Fruit fly (Drosophila melanogaster) Kc167 (cell line): ENCODE data around the gene CG2540.

Experiments
- Myc ChIP-seq: fragments of >200 bp; optimal IDR thresholded peaks from 2 replicates; lab custom pipeline; 2017; ENCODE audit warnings: missing external identifiers
- Sin3A ChIP-seq: fragments of >200 bp; optimal IDR thresholded peaks from 2 replicates; lab custom pipeline; 2018; ENCODE audit warnings: missing external identifiers
- h ChIP-seq: fragments of >200 bp; optimal IDR thresholded peaks from 3 replicates; lab custom pipeline; 2018; ENCODE audit warnings: missing external identifiers
- insv ChIP-seq: fragments of >200 bp; optimal IDR thresholded peaks from 3 replicates; lab custom pipeline; 2018; ENCODE audit warnings: missing external identifiers
- psq ChIP-seq: fragments of >200 bp; optimal IDR thresholded peaks from 2 replicates; lab custom pipeline; 2017; ENCODE audit warnings: missing external identifiers
- ttk ChIP-seq: sonication (Bioruptor generic); optimal IDR thresholded peaks from 2 replicates; lab custom pipeline; 2017; ENCODE audit warnings: missing external identifiers

CG2540 gene

dm6 chrX:12660030-12660630 is 30.5 kb downstream of the CG2540 start:
- no peak for TF ChIP-seq Myc (lab: Kevin White, UChicago)
- no peak for TF ChIP-seq psq
- no peak for TF ChIP-seq h
- no peak for TF ChIP-seq Sin3A (lab: Kevin White, UChicago)
- TF ChIP-seq insv (lab: Kevin White, UChicago), result no peak
- TF ChIP-seq ttk, result no peak

dm6 chrX:12661435-12661949 is 31.8 kb downstream of the CG2540 start:
- TF ChIP-seq h (no peak), psq (no peak), Myc (lab: Kevin White, UChicago) (no peak)

dm6 chrX:12662679-12663463 is 33.2 kb downstream of the CG2540 start:
- TF ChIP-seq ttk (no peak), h (no peak), psq (no peak), Myc (lab: Kevin White, UChicago) (no peak), Sin3A (lab: Kevin White, UChicago) (no peak), insv (lab: Kevin White, UChicago) (no peak)

DNA sequence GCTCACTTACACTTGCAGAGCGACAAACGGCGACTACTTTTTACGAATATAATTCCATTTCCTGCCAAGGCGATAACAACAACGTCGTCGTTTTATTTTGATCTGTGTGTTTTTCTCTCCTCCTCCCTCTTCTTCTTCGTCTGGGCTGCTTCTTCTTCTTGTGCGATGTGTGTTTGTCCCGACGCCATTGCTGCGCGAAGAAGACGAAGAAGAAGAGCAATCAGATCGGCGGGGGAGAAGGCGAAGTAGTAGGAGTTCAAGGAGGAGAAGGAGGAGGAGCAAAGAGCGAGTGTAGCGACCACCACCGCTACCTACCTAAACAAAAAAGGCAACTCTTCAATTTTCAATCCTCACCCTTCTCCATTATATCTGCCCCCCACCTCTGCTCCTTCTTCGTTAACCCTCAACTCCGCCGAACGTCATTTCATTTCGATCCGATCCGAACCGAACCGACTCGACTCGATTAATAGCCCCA is 33.8 kb downstream of the CG2540 start:
- TF ChIP-seq Sin3A (lab: Kevin White, UChicago) (no peak), h (no peak), Myc (lab: Kevin White, UChicago) (no peak), psq (no peak), ttk (no peak), insv (lab: Kevin White, UChicago) (no peak)

DNA sequence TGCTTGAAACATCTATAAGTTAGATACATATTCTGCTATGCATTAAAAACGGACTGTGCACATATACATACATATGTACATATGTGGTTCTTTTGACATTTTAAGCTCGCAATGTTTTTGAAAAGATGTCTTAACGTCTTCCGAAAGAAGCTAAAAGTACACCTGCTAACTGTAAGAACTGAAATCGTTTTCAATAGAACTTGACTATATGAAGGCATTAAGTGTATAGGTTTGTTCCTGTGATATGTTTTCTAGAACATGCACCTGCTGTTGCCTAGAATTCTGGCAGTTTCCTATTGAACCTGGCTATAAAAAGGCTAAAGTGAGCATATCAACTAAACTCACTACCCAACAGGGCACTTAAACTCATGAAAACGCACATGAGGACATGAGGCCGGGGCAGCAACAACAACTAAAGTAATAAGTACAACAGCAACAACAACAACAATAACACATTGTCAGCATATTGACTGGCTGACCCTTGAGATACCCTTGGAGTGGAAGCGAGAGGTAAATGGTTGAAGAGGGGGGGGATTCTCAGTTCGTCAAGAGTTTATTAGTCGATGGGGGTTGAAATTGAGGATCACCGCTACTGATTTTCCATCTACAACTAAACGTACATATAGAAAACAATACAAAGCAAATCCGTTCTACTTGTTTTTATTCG is 34.6 kb downstream of the CG2540 start:
- TF ChIP-seq psq (no peak), h (no peak), Myc (lab: Kevin White, UChicago) (no peak), ttk (no peak), insv (lab: Kevin White, UChicago) (no peak), Sin3A (lab: Kevin White, UChicago) (no peak)

- peak; percentile 81 for TF ChIP-seq insv (lab: Kevin White, UChicago)
- TF ChIP-seq psq, result no peak
- TF ChIP-seq ttk, result no peak
- TF ChIP-seq h, result peak; percentile 64
These were observed 35.6 kb downstream of the CG2540 start for dm6 chrX:12665112-12665795.

- no peak for TF ChIP-seq ttk
- TF ChIP-seq insv (lab: Kevin White, UChicago), result no peak
- TF ChIP-seq h, result no peak
- TF ChIP-seq psq, result no peak
- no peak for TF ChIP-seq Myc (lab: Kevin White, UChicago)
- TF ChIP-seq Sin3A (lab: Kevin White, UChicago), result no peak
These were observed 36.2 kb downstream of the CG2540 start for dm6 chrX:12665796-12666338.

dm6 chrX:12666471-12666884 is 36.8 kb downstream of the CG2540 start:
- TF ChIP-seq Sin3A (lab: Kevin White, UChicago) (no peak), h (no peak), ttk (no peak), insv (lab: Kevin White, UChicago) (no peak)

- TF ChIP-seq h (no peak), Myc (lab: Kevin White, UChicago) (no peak), psq (no peak), ttk (no peak), Sin3A (lab: Kevin White, UChicago) (no peak), insv (lab: Kevin White, UChicago) (no peak)
These were observed 37.3 kb downstream of the CG2540 start for dm6 chrX:12667008-12667407.

dm6 chrX:12667600-12668250 is 38.0 kb downstream of the CG2540 start:
- TF ChIP-seq insv (lab: Kevin White, UChicago) (no peak), ttk (no peak), Sin3A (lab: Kevin White, UChicago) (no peak), Myc (lab: Kevin White, UChicago) (no peak), psq (no peak), h (no peak)

DNA sequence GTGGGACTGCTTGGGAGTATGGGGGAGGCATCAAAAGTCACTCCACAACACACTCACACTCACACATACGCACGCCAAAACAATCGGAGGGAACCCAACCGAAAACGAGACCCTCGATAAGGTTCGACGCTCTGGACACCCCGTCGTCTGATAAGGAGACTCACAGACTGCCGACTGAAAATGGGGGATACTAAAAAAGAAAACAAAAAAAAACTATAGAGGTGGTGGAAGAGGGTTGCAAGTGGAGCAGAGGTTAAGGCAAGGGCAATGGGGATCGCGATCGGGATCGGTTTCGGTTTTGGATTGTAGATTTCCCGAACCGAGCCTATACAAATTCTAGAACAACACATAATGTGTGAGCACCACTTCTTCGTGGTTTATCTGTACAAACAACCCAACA is 39.0 kb downstream of the CG2540 start:
- TF ChIP-seq psq, result no peak
- no peak for TF ChIP-seq insv (lab: Kevin White, UChicago)
- no peak for TF ChIP-seq Sin3A (lab: Kevin White, UChicago)
- TF ChIP-seq ttk, result no peak
- TF ChIP-seq Myc (lab: Kevin White, UChicago), result no peak
- TF ChIP-seq h, result no peak
